Fruit fly (Drosophila melanogaster): ENCODE data around the gene Gr93b.

Gene Gr93b

DNA sequence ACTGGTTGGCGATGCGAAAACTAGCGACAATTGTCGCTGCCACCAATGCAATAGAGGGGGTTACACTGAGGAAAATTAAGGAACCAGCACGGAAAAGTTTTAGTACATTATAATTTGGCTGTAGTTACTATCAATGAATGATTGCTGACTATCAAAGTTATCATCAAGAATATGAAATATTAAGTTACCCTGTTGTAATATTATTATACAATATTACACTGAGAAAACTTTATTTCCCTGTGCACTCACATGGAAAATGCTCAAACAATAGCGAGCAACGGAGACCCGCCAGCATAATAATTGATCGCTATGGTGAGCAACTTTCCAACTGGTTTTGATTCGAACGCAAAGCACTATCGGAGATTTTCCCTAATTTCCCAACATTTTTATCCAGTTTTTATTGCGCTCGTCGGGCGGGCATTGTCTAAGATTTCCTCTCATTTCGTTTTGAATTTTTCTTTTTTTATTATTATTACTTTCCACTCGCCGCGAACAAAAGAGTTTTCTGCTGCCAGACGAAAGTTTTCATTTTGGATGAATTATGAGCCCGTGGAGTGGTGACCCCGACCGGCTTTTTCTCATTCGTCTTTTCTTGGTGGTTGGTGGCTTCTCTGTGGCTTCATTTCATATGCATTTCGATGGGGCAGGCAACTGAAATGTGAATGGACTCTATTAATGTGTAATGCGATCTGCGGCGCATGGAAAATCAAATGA, 18.7 kb upstream of the Gr93b start (continued):
- peak; percentile 43 for TF ChIP-seq CG12071 (GFP tag; optimal IDR thresholded peaks at IDR 0.05)
- no peak for TF ChIP-seq pzg (GFP tag; optimal IDR thresholded peaks at IDR 0.05)
- peak; percentile 69 for TF ChIP-seq HHEX (GFP tag; optimal IDR thresholded peaks at IDR 0.05)
- TF ChIP-seq Hr3 (GFP tag; optimal IDR thresholded peaks at IDR 0.05), result peak; percentile 77
- no peak for TF ChIP-seq grn (GFP tag; optimal IDR thresholded peaks at IDR 0.05)
- TF ChIP-seq CG1529 (GFP tag; optimal IDR thresholded peaks at IDR 0.05), result peak; percentile 86
- TF ChIP-seq CG7556 (GFP tag; optimal IDR thresholded peaks at IDR 0.05), result peak; percentile 90
- no peak for TF ChIP-seq fru (optimal IDR thresholded peaks at IDR 0.05)
- no peak for TF ChIP-seq MESR4 (GFP tag; optimal IDR thresholded peaks at IDR 0.05)
- peak; percentile 67 for TF ChIP-seq peb (GFP tag; IDR thresholded peaks at IDR 0.05)
- peak; percentile 37 for TF ChIP-seq CG12155 (GFP tag; optimal IDR thresholded peaks at IDR 0.05)
- TF ChIP-seq Ssrp (tag; optimal IDR thresholded peaks at IDR 0.05), result peak; percentile 89
- peak; percentile 7 for TF ChIP-seq Usf (GFP tag; optimal IDR thresholded peaks at IDR 0.05)
- TF ChIP-seq ro (GFP tag; IDR thresholded peaks at IDR 0.05), result no peak
- no peak for TF ChIP-seq CG7271 (tag; optimal IDR thresholded peaks at IDR 0.05)
- TF ChIP-seq row (GFP tag; IDR thresholded peaks at IDR 0.05), result peak; percentile 79
- no peak for TF ChIP-seq Ravus (GFP tag; IDR thresholded peaks at IDR 0.05)
- TF ChIP-seq CG8388 (GFP tag; optimal IDR thresholded peaks at IDR 0.05), result peak; percentile 95
- peak; percentile 77 for TF ChIP-seq CG17385 (GFP tag; optimal IDR thresholded peaks at IDR 0.05)
- peak; percentile 13 for TF ChIP-seq CHES-1-like (GFP tag; optimal IDR thresholded peaks at IDR 0.05)
- TF ChIP-seq Camta (GFP tag; optimal IDR thresholded peaks at IDR 0.05), result peak; percentile 59
- peak; percentile 5 for TF ChIP-seq CG12236 (GFP tag; optimal IDR thresholded peaks at IDR 0.05)
- peak; percentile 62 for TF ChIP-seq CG18619 (GFP tag; optimal IDR thresholded peaks at IDR 0.05)
- TF ChIP-seq CG11723 (GFP tag; optimal IDR thresholded peaks at IDR 0.05), result peak; percentile 79
- TF ChIP-seq dysf (GFP tag; IDR thresholded peaks at IDR 0.05), result peak; percentile 50; the same call in 1 of the 3 replicates
- peak; percentile 65 for TF ChIP-seq CG12769 (tag; optimal IDR thresholded peaks at IDR 0.05)
- TF ChIP-seq mam (GFP tag; optimal IDR thresholded peaks at IDR 0.05), result no peak
- TF ChIP-seq pum (GFP tag; optimal IDR thresholded peaks at IDR 0.05), result peak; percentile 69
- no peak for TF ChIP-seq stwl (tag; optimal IDR thresholded peaks at IDR 0.05)
- TF ChIP-seq Hey (tag; optimal IDR thresholded peaks at IDR 0.05), result no peak
- TF ChIP-seq CG1832 (GFP tag; optimal IDR thresholded peaks at IDR 0.05), result no peak
- TF ChIP-seq Dek (tag; optimal IDR thresholded peaks at IDR 0.05), result peak; percentile 63
- 0 out of 3 replicates have a peak, but pooled peaks have one; percentile 57 for TF ChIP-seq CG11456 (GFP tag; IDR thresholded peaks at IDR 0.05)
- TF ChIP-seq pb (GFP tag; optimal IDR thresholded peaks at IDR 0.05), result no peak
- 0 out of 3 replicates have a peak, but pooled peaks have one; percentile 35 for TF ChIP-seq Aef1 (GFP tag; IDR thresholded peaks at IDR 0.05)
- TF ChIP-seq CG10147 (GFP tag; optimal IDR thresholded peaks at IDR 0.05), result peak; percentile 60
- no peak for TF ChIP-seq luna (GFP tag; optimal IDR thresholded peaks at IDR 0.05)
- no peak for TF ChIP-seq CG3838 (GFP tag; optimal IDR thresholded peaks at IDR 0.05)
- TF ChIP-seq knrl (GFP tag; IDR thresholded peaks at IDR 0.05; ENCODE audit: partially characterized antibody), result no peak
- peak; percentile 91 for TF ChIP-seq CG12391 (tag; optimal IDR thresholded peaks at IDR 0.05)
- TF ChIP-seq Chrac-16 (GFP tag; optimal IDR thresholded peaks at IDR 0.05), result peak; percentile 72
- peak; percentile 88 for TF ChIP-seq abd-A (tag; optimal IDR thresholded peaks at IDR 0.05)
- TF ChIP-seq H2.0 (GFP tag; IDR thresholded peaks at IDR 0.05), result peak; percentile 71
- TF ChIP-seq wek (GFP tag; optimal IDR thresholded peaks at IDR 0.05), result peak; percentile 80
- TF ChIP-seq CG9727 (GFP tag; optimal IDR thresholded peaks at IDR 0.05), result peak; percentile 64
- no peak for TF ChIP-seq CG11085 (GFP tag; IDR thresholded peaks at IDR 0.05)
- no peak for TF ChIP-seq fu2 (GFP tag; optimal IDR thresholded peaks at IDR 0.05)
- TF ChIP-seq grau (tag; optimal IDR thresholded peaks at IDR 0.05), result peak; percentile 83
- no peak for TF ChIP-seq CG4282 (GFP tag; optimal IDR thresholded peaks at IDR 0.05)
- no peak for TF ChIP-seq Doc2 (GFP tag; IDR thresholded peaks at IDR 0.05)
- no peak for TF ChIP-seq yki (optimal IDR thresholded peaks at IDR 0.05)
